Worm (Caenorhabditis elegans): Measurements from ENCODE around the gene ser-2.
A peak's percentile ranks its signal among the peaks of the same experiment; 100 is the strongest.

ser-2 gene

ce11 chrX:15302863-15303262 is at the start of gene ser-2:
Gene ser-2 (minus strand): TSS chrX:15302963.
- TF ChIP-seq tab-1 (GFP tag; IDR thresholded peaks at IDR 0.05), result no peak
- TF ChIP-seq med-1 (GFP tag; optimal IDR thresholded peaks at IDR 0.05; ENCODE audit: insufficient read depth), result no peak
- no peak for TF ChIP-seq cog-1 (tag; optimal IDR thresholded peaks at IDR 0.05)
- no peak for TF ChIP-seq ref-1 (GFP tag; conservative IDR thresholded peaks at IDR 0.05)
- TF ChIP-seq ztf-23 (GFP tag; IDR thresholded peaks at IDR 0.05), result no peak
- TF ChIP-seq ztf-29 (GFP tag; IDR thresholded peaks at IDR 0.05), result no peak
- TF ChIP-seq flt-1 (GFP tag; IDR thresholded peaks at IDR 0.05), result no peak
- no peak for TF ChIP-seq klf-2 (GFP tag; conservative IDR thresholded peaks at IDR 0.05)
- no peak for TF ChIP-seq T22C8.4 (GFP tag; IDR thresholded peaks at IDR 0.05)

DNA sequence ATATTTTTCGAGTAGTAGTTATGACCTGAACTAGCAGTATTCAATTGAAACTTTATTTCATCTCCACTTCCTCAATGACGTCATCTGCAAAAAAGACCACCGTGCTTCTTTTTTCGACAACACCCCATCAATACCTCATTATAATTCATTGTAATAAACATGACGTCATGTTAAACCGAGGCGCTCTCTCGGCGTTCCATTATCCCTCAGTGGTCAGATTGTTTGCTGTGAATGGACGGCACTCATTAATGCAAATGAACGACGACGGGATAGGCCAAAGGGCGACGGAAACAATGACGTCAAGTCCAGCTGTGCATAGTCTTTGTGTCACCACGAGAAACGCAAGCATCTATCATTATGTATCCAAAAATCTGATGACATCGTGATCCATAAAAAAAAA is 44.9 kb upstream of the ser-2 start:
- TF ChIP-seq klf-2 (GFP tag; conservative IDR thresholded peaks at IDR 0.05) (no peak), T22C8.4 (GFP tag; IDR thresholded peaks at IDR 0.05) (no peak), ref-1 (GFP tag; conservative IDR thresholded peaks at IDR 0.05) (no peak), tab-1 (GFP tag; IDR thresholded peaks at IDR 0.05) (peak; percentile 82), med-1 (GFP tag; optimal IDR thresholded peaks at IDR 0.05; ENCODE audit: insufficient read depth) (no peak), cog-1 (tag; optimal IDR thresholded peaks at IDR 0.05) (peak; percentile 90), flt-1 (GFP tag; IDR thresholded peaks at IDR 0.05) (peak; percentile 68), ztf-23 (GFP tag; IDR thresholded peaks at IDR 0.05) (no peak), ztf-29 (GFP tag; IDR thresholded peaks at IDR 0.05) (no peak)

DNA sequence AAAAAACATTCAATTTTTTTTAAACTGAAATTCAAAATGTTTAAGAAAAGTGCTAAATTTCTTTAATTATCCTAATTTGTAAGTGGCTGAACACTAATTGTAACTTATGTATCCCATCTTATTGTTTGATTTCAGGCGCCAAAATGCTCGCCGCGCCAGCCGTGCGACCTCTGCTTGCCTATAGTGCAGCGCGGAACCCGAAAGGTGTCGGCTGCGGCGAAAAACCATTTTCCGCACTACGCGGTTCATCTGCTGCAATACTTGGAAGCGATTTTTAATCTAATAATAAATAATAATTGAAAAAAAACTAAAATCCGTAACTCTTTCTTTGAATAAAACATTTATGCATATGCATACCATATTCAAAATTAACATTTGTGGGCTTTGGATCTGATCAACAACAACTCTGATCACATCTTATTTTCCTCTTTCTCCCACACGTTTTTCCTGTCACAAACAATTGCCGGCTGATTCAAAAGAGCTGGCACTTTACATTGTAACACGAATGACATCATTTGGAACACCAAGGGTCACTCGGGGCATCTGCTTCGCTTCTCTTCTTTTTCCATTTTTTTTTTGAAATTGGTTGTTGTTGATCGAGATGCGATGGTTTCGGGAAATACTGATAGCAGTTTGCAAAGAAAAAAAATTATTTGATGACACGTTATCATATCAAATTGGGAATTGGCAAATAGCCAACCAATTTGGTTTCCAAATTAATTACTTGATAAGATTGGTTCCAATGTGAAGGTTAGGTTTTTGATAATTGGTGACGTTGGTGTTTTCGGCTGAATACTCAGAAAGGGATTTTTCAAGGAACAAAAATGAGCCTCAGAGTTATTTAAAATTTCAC is 42.8 kb upstream of the ser-2 start:
- TF ChIP-seq ref-1 (GFP tag; conservative IDR thresholded peaks at IDR 0.05) (no peak), flt-1 (GFP tag; IDR thresholded peaks at IDR 0.05) (0 out of 2 replicates have a peak, but pooled peaks have one; percentile 29), med-1 (GFP tag; optimal IDR thresholded peaks at IDR 0.05; ENCODE audit: insufficient read depth) (no peak), cog-1 (tag; optimal IDR thresholded peaks at IDR 0.05) (no peak), klf-2 (GFP tag; conservative IDR thresholded peaks at IDR 0.05) (no peak), ztf-29 (GFP tag; IDR thresholded peaks at IDR 0.05) (no peak)

ce11 chrX:15343971-15344370 is 41.2 kb upstream of the ser-2 start:
- TF ChIP-seq ztf-23 (GFP tag; IDR thresholded peaks at IDR 0.05) (no peak), ref-1 (GFP tag; conservative IDR thresholded peaks at IDR 0.05) (no peak), T22C8.4 (GFP tag; IDR thresholded peaks at IDR 0.05) (no peak), flt-1 (GFP tag; IDR thresholded peaks at IDR 0.05) (no peak), klf-2 (GFP tag; conservative IDR thresholded peaks at IDR 0.05) (no peak), ztf-29 (GFP tag; IDR thresholded peaks at IDR 0.05) (no peak), tab-1 (GFP tag; IDR thresholded peaks at IDR 0.05) (no peak), med-1 (GFP tag; optimal IDR thresholded peaks at IDR 0.05; ENCODE audit: insufficient read depth) (no peak), cog-1 (tag; optimal IDR thresholded peaks at IDR 0.05) (no peak)

DNA sequence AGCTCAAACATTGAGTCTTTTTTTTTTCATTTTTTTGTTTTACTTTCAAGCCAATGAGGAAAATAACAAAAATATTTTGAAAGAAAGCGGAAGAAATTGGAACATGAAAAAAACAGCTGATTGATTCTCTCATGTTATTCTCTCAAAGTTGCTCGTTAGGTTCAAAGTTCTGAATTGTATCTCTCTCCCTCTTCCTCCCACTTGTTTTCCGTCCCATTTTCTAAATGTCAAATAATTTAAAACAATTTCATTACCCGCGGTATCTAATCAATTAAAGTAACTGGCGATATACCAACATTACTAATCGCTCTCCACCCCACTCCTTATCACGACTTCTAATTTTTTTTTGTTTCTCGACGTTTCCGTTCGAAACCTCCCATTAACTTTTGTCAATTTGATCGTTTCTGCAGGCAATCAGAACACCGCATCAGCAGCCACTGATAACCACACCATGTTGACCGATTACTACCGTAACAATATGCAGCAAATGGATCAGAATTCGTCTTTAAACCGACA is 40.0 kb upstream of the ser-2 start:
- TF ChIP-seq tab-1 (GFP tag; IDR thresholded peaks at IDR 0.05), result no peak
- no peak for TF ChIP-seq ztf-23 (GFP tag; IDR thresholded peaks at IDR 0.05)
- TF ChIP-seq flt-1 (GFP tag; IDR thresholded peaks at IDR 0.05), result no peak
- no peak for TF ChIP-seq T22C8.4 (GFP tag; IDR thresholded peaks at IDR 0.05)
- no peak for TF ChIP-seq cog-1 (tag; optimal IDR thresholded peaks at IDR 0.05)
- no peak for TF ChIP-seq ztf-29 (GFP tag; IDR thresholded peaks at IDR 0.05)
- TF ChIP-seq klf-2 (GFP tag; conservative IDR thresholded peaks at IDR 0.05), result no peak
- TF ChIP-seq med-1 (GFP tag; optimal IDR thresholded peaks at IDR 0.05; ENCODE audit: insufficient read depth), result no peak
- no peak for TF ChIP-seq ref-1 (GFP tag; conservative IDR thresholded peaks at IDR 0.05)

DNA sequence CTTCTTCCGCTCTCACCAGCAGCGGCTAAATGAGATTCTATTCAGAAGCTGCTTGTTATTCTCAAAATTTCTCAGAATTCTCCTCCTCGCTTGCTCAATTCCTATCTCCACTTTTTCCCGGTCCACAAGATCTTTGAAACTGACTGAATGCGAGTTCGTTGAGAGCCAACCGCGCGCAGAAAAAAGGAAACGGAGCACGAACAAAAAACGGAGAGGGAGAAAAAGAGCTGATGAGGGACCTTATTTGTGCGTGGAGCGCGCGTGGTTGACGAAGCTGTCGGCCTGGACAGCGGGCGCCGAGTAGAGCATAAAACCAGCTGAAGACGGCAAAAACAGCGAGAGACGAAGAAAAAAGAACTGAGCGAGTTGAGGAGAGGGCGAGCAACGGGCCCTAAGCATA is 39.3 kb upstream of the ser-2 start:
- TF ChIP-seq ztf-29 (GFP tag; IDR thresholded peaks at IDR 0.05) (no peak), T22C8.4 (GFP tag; IDR thresholded peaks at IDR 0.05) (peak; percentile 15; the same call in 1 of the 2 replicates)

DNA sequence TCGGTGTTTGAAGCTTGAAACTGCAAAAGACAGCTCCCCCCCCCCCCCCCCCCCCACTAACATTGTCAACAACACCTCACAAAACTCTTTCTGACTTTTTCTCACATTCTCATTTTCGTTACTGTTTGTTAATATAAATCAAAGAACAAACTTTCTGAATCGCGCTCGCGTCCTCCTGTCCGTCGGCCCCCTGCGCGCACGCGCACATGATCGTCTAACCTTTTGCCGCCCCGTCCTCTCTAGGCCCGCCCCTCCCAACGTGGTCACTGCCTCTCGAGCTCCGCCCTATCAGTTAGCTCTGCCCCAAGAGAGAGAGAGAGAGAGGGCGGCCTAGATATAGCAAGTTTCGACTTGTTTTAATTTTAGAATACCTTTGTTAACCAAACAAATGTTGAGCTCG is 38.0 kb upstream of the ser-2 start:
- 0 out of 2 replicates have a peak, but pooled peaks have one; percentile 40 for TF ChIP-seq flt-1 (GFP tag; IDR thresholded peaks at IDR 0.05)
- 0 out of 2 replicates have a peak, but pooled peaks have one; percentile 23 for TF ChIP-seq ztf-23 (GFP tag; IDR thresholded peaks at IDR 0.05)
- TF ChIP-seq klf-2 (GFP tag; conservative IDR thresholded peaks at IDR 0.05), result no peak
- TF ChIP-seq ztf-29 (GFP tag; IDR thresholded peaks at IDR 0.05), result no peak

ce11 chrX:15339807-15340596 is 37.2 kb upstream of the ser-2 start, which contains the start of gene Y15E3A.5:
Gene Y15E3A.5 (plus strand): TSS chrX:15340558.
- TF ChIP-seq ztf-29 (GFP tag; IDR thresholded peaks at IDR 0.05), result no peak
- no peak for TF ChIP-seq T22C8.4 (GFP tag; IDR thresholded peaks at IDR 0.05)
- no peak for TF ChIP-seq med-1 (GFP tag; optimal IDR thresholded peaks at IDR 0.05; ENCODE audit: insufficient read depth)

DNA sequence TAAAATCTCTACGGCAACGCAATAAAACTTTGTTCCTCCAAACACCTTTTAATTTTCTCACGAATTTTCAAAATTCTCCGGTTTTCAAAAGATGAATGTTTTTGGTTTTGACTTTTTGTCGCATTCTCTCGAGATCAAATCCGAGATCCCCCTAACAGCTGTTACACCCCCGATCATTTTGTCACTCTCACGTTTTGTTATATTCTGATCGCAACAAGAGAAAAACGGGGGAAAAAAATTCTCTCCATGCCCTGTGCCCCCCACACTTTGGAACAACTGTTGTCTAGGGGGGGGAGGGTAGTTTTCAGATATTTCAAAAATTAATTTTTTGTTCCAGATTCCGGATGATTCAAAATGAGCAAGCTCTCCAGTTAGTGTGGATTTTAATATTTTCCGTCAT is 35.4 kb upstream of the ser-2 start:
- TF ChIP-seq cog-1 (tag; optimal IDR thresholded peaks at IDR 0.05) (no peak), T22C8.4 (GFP tag; IDR thresholded peaks at IDR 0.05) (no peak), med-1 (GFP tag; optimal IDR thresholded peaks at IDR 0.05; ENCODE audit: insufficient read depth) (no peak), klf-2 (GFP tag; conservative IDR thresholded peaks at IDR 0.05) (no peak), tab-1 (GFP tag; IDR thresholded peaks at IDR 0.05) (no peak), ref-1 (GFP tag; conservative IDR thresholded peaks at IDR 0.05) (no peak), ztf-29 (GFP tag; IDR thresholded peaks at IDR 0.05) (no peak), flt-1 (GFP tag; IDR thresholded peaks at IDR 0.05) (no peak), ztf-23 (GFP tag; IDR thresholded peaks at IDR 0.05) (no peak)
